Worm (Caenorhabditis elegans) whole organism, mixed stage, embryonic: ENCODE results near the gene tbc-6.

Experiments
- M03D4.4 ChIP-seq: sonication (generic microtip); optimal IDR thresholded peaks from 2 replicates; lab custom pipeline; 2017; ENCODE audit warnings: mild to moderate bottlenecking, missing genetic modification characterization, missing compliant biosample characterization
- bed-3 ChIP-seq: fragments of 200-800 bp; sonication (Bioruptor generic); optimal IDR thresholded peaks from 3 replicates; lab custom pipeline; 2018; ENCODE audit warnings: mild to moderate bottlenecking, missing genetic modification characterization, moderate library complexity, missing compliant biosample characterization
- blmp-1 ChIP-seq: fragments of 150-350 bp; optimal IDR thresholded peaks from 2 replicates; lab custom pipeline; 2014; ENCODE audit warnings: missing biosample characterization, missing genetic modification characterization
- ceh-39 ChIP-seq: fragments of 150-350 bp; optimal IDR thresholded peaks from 2 replicates; lab custom pipeline; 2014; ENCODE audit warnings: missing biosample characterization, missing genetic modification characterization
- ceh-83 ChIP-seq: fragments of 200-800 bp; sonication (Bioruptor generic); optimal IDR thresholded peaks from 2 replicates; lab custom pipeline; 2018; ENCODE audit warnings: mild to moderate bottlenecking, missing genetic modification characterization, missing compliant biosample characterization
- ces-1 ChIP-seq: fragments of 150-350 bp; optimal IDR thresholded peaks from 2 replicates; lab custom pipeline; 2014; ENCODE audit warnings: missing biosample characterization, missing genetic modification reagents, missing genetic modification characterization
- cnd-1 ChIP-seq: fragments of 200-800 bp; sonication (Bioruptor generic); optimal IDR thresholded peaks from 2 replicates; lab custom pipeline; 2018; ENCODE audit warnings: mild to moderate bottlenecking, missing genetic modification characterization, missing compliant biosample characterization
- drap-1 ChIP-seq: fragments of 200-800 bp; sonication (Bioruptor generic); optimal IDR thresholded peaks from 3 replicates; lab custom pipeline; 2018; ENCODE audit warnings: mild to moderate bottlenecking, missing genetic modification characterization, missing compliant biosample characterization
- elt-1 ChIP-seq: sonication (generic microtip); optimal IDR thresholded peaks from 2 replicates; lab custom pipeline; 2017; ENCODE audit warnings: missing genetic modification characterization, mild to moderate bottlenecking, missing compliant biosample characterization, antibody characterized with exemption, moderate library complexity, borderline replicate concordance; ENCODE audit not compliant: insufficient read depth
- elt-3 ChIP-seq: fragments of 150-350 bp; optimal IDR thresholded peaks from 2 replicates; lab custom pipeline; 2014; ENCODE audit warnings: missing biosample characterization, missing genetic modification characterization
- hlh-1 ChIP-seq: fragments of 150-350 bp; optimal IDR thresholded peaks from 2 replicates; lab custom pipeline; 2014; ENCODE audit warnings: missing biosample characterization, missing genetic modification reagents, missing genetic modification characterization
- lin-32 ChIP-seq: fragments of 200-800 bp; sonication (Bioruptor generic); optimal IDR thresholded peaks from 2 replicates; lab custom pipeline; 2018; ENCODE audit warnings: mild to moderate bottlenecking, missing genetic modification characterization, missing compliant biosample characterization
- lsy-2 ChIP-seq: fragments of 150-350 bp; optimal IDR thresholded peaks from 2 replicates; lab custom pipeline; 2014; ENCODE audit warnings: missing biosample characterization, missing genetic modification characterization
- mab-5 ChIP-seq: fragments of 150-350 bp; optimal IDR thresholded peaks from 2 replicates; lab custom pipeline; 2014; ENCODE audit warnings: missing biosample characterization, missing genetic modification characterization
- mep-1 ChIP-seq: fragments of 150-350 bp; optimal IDR thresholded peaks from 2 replicates; lab custom pipeline; 2017; ENCODE audit warnings: missing biosample characterization, missing genetic modification reagents, missing genetic modification characterization, inconsistent platforms
- nhr-12 ChIP-seq: fragments of 150-350 bp; optimal IDR thresholded peaks from 2 replicates; lab custom pipeline; 2014; ENCODE audit warnings: missing biosample characterization, missing genetic modification characterization
- nhr-2 ChIP-seq: fragments of 150-350 bp; optimal IDR thresholded peaks from 2 replicates; lab custom pipeline; 2014; ENCODE audit warnings: missing biosample characterization, missing genetic modification characterization
- nhr-237 ChIP-seq: fragments of 150-350 bp; optimal IDR thresholded peaks from 2 replicates; lab custom pipeline; 2014; ENCODE audit warnings: missing biosample characterization, missing genetic modification characterization
- nhr-76 ChIP-seq: sonication (generic microtip); optimal IDR thresholded peaks from 2 replicates; lab custom pipeline; 2017; ENCODE audit warnings: missing biosample characterization, missing genetic modification characterization
- pha-4 ChIP-seq: fragments of 150-350 bp; optimal IDR thresholded peaks from 2 replicates; lab custom pipeline; 2018; ENCODE audit warnings: missing biosample characterization, missing genetic modification reagents, missing genetic modification characterization
- sem-2 ChIP-seq: fragments of 200-800 bp; sonication (Bioruptor generic); optimal IDR thresholded peaks from 2 replicates; lab custom pipeline; 2018; ENCODE audit warnings: mild to moderate bottlenecking, missing genetic modification characterization, missing compliant biosample characterization
- sptf-1 ChIP-seq: sonication (generic microtip); optimal IDR thresholded peaks from 2 replicates; lab custom pipeline; 2017; ENCODE audit warnings: mild to moderate bottlenecking, missing genetic modification characterization, moderate library complexity, missing compliant biosample characterization
- tbx-8 ChIP-seq: fragments of 200-800 bp; sonication (Bioruptor generic); optimal IDR thresholded peaks from 2 replicates; lab custom pipeline; 2018; ENCODE audit warnings: mild to moderate bottlenecking, missing genetic modification characterization, moderate library complexity, missing compliant biosample characterization
- unc-120 ChIP-seq: sonication (generic microtip); optimal IDR thresholded peaks from 2 replicates; lab custom pipeline; 2017; ENCODE audit warnings: missing genetic modification characterization, missing compliant biosample characterization; ENCODE audit not compliant: poor library complexity, severe bottlenecking
- unc-62 ChIP-seq: fragments of 150-350 bp; optimal IDR thresholded peaks from 2 replicates; lab custom pipeline; 2014; ENCODE audit warnings: missing biosample characterization, missing genetic modification reagents, missing genetic modification characterization
- zip-8 ChIP-seq: fragments of 150-350 bp; optimal IDR thresholded peaks from 2 replicates; lab custom pipeline; 2014; ENCODE audit warnings: missing biosample characterization, missing genetic modification characterization
- ztf-11 ChIP-seq: fragments of 150-350 bp; optimal IDR thresholded peaks from 2 replicates; lab custom pipeline; 2014; ENCODE audit warnings: missing biosample characterization, missing genetic modification characterization

Gene tbc-6

ce11 chrII:6838977-6839376 lies 8.9 kb upstream of the tbc-6 start:
- TF ChIP-seq nhr-2 (tag; lab: Kevin White, UChicago) (peak; percentile 34), tbx-8 (no peak), unc-62 (GFP tag; lab: Kevin White, UChicago) (no peak), mep-1 (no peak), hlh-1 (tag; lab: Kevin White, UChicago) (peak; percentile 72), cnd-1 (tag; lab: Kevin White, UChicago) (peak; percentile 50), unc-120 (tag; lab: Kevin White, UChicago) (peak; percentile 34), elt-1 (tag; lab: Kevin White, UChicago) (no peak), pha-4 (tag; lab: Kevin White, UChicago) (peak; percentile 1)
- TF ChIP-seq, all 35 proteins: peak for 5

ce11 chrII:6840663-6841062 lies 7.3 kb upstream of the tbc-6 start:
- TF ChIP-seq ces-1 (GFP tag; lab: Kevin White, UChicago) (peak; percentile 24), mep-1 (no peak), ceh-83 (GFP tag; lab: Kevin White, UChicago) (no peak)

- peak; percentile 79 for TF ChIP-seq unc-62 (GFP tag; lab: Kevin White, UChicago)
- peak; percentile 81 for TF ChIP-seq hlh-1 (tag; lab: Kevin White, UChicago)
- no peak for TF ChIP-seq ceh-39 (tag; lab: Kevin White, UChicago)
- TF ChIP-seq unc-120 (tag; lab: Kevin White, UChicago), result peak; percentile 72
- peak; percentile 44 for TF ChIP-seq mab-5 (tag; lab: Kevin White, UChicago)
- TF ChIP-seq sptf-1 (tag; lab: Kevin White, UChicago), result peak; percentile 30
- TF ChIP-seq, all 35 proteins: peak for 5
Observed at ce11 chrII:6841102-6841501, 6.8 kb upstream of the tbc-6 start.

- TF ChIP-seq mep-1 (no peak), lin-32 (GFP tag; lab: Kevin White, UChicago) (no peak), zip-8 (tag; lab: Kevin White, UChicago) (no peak), sem-2 (GFP tag; lab: Kevin White, UChicago) (no peak), lsy-2 (tag; lab: Kevin White, UChicago) (no peak), bed-3 (GFP tag; lab: Kevin White, UChicago) (no peak), ztf-11 (no peak), sptf-1 (tag; lab: Kevin White, UChicago) (no peak), nhr-76 (tag; lab: Kevin White, UChicago) (no peak), blmp-1 (no peak), M03D4.4 (no peak), elt-1 (tag; lab: Kevin White, UChicago) (no peak), unc-120 (tag; lab: Kevin White, UChicago) (no peak), nhr-12 (tag; lab: Kevin White, UChicago) (no peak)
Observed at ce11 chrII:6842009-6842408, 5.9 kb upstream of the tbc-6 start.

- TF ChIP-seq unc-120 (tag; lab: Kevin White, UChicago) (peak; percentile 79), elt-3 (tag; lab: Kevin White, UChicago) (peak; percentile 81), ceh-83 (GFP tag; lab: Kevin White, UChicago) (no peak), ces-1 (GFP tag; lab: Kevin White, UChicago) (peak; percentile 38), elt-1 (tag; lab: Kevin White, UChicago) (peak; percentile 94), mab-5 (tag; lab: Kevin White, UChicago) (no peak), unc-62 (GFP tag; lab: Kevin White, UChicago) (peak; percentile 39)
Observed at ce11 chrII:6842651-6843118, 5.2 kb upstream of the tbc-6 start.

- no peak for TF ChIP-seq nhr-237 (tag; lab: Kevin White, UChicago)
- no peak for TF ChIP-seq mab-5 (tag; lab: Kevin White, UChicago)
- peak; percentile 84 for TF ChIP-seq hlh-1 (tag; lab: Kevin White, UChicago)
- TF ChIP-seq cnd-1 (tag; lab: Kevin White, UChicago), result no peak
Observed at ce11 chrII:6843211-6843610, 4.7 kb upstream of the tbc-6 start.

- TF ChIP-seq drap-1 (GFP tag; lab: Kevin White, UChicago) (peak; percentile 8), lsy-2 (tag; lab: Kevin White, UChicago) (no peak), lin-32 (GFP tag; lab: Kevin White, UChicago) (no peak), pha-4 (tag; lab: Kevin White, UChicago) (no peak), elt-3 (tag; lab: Kevin White, UChicago) (no peak)
Observed at ce11 chrII:6843680-6844079, 4.2 kb upstream of the tbc-6 start.
